Worm (Caenorhabditis elegans): ENCODE data around the gene prx-13.

Gene prx-13

DNA sequence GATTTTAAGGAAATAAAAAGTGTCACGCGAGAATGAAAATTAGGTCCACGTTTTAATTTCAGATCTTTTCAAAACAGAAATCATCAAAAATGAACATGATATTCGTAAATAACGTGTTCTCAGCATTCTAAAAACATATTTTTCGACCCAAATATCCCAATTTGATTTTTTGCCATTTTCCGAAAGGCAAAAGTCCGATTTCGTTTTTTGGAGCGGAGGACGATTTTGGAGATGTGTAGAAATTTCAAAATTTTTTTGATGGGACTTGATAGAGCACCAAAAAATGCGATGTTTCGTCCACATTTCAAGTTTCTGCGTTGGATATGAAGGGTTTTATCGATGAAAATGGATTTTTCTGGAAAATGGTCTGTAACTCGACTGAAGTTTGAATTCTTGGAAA, 21.1 kb downstream of the prx-13 start:
- peak; percentile 72; the same call in 1 of the 2 replicates for TF ChIP-seq T26A8.4 (GFP tag; IDR thresholded peaks at IDR 0.05)
- no peak for TF ChIP-seq hlh-30 (tag; optimal IDR thresholded peaks at IDR 0.05; ENCODE audit: insufficient read depth)
- peak; percentile 62; the same call in 1 of the 2 replicates for TF ChIP-seq zfp-3 (GFP tag; conservative IDR thresholded peaks at IDR 0.05)
- peak; percentile 40; the same call in 1 of the 2 replicates for TF ChIP-seq pha-4 (GFP tag; IDR thresholded peaks at IDR 0.05)
- no peak for TF ChIP-seq pha-4 (tag; optimal IDR thresholded peaks at IDR 0.05)
- peak in 1 of 2 experiments; percentile 1 for TF ChIP-seq mdl-1 (tag; optimal IDR thresholded peaks at IDR 0.05)
- TF ChIP-seq mdt-29 (GFP tag; IDR thresholded peaks at IDR 0.05), result no peak
- TF ChIP-seq mep-1 (tag; optimal IDR thresholded peaks at IDR 0.05), result peak; percentile 5
- 0 out of 2 replicates have a peak, but pooled peaks have one; percentile 53 for TF ChIP-seq lin-29 (GFP tag; IDR thresholded peaks at IDR 0.05)
- TF ChIP-seq lsy-2 (tag; optimal IDR thresholded peaks at IDR 0.05), result peak in 1 of 2 experiments; percentile 9

DNA sequence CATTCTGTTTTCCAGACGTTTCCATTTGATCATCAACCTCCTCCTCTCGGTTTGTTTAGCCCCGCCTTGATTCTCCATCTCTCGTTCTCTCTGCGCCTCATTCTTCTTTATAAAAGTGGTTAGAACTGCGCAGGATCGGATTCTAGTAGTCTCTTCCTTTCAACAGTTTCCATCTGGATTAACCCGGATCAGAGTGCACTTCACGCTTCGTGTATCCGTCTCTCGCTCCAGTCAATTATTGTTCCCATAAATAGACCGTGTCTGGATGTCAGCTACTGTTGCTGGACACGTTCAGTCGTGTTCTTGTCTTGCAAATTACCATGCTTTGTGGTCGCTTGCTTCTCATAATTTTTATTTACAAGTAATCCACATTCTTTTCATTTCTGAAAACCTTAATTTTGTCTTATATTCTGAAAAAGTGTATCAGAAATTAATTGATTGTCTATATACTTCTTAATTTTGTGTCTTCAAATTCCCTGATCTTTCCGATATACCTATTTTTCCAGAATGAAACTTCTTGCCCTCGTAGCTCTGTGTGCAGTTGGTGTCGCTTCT, 23.1 kb downstream of the prx-13 start, which contains the start of gene F32A5.4:
Gene F32A5.4 (plus strand): TSS at position 505 of the 555 bp plus-strand sequence.
- TF ChIP-seq ZK546.5 (tag; optimal IDR thresholded peaks at IDR 0.05), result no peak
- TF ChIP-seq ama-1 (optimal IDR thresholded peaks at IDR 0.05), result peak; percentile 73
- peak; percentile 25 for TF ChIP-seq hlh-11 (tag; optimal IDR thresholded peaks at IDR 0.05)
- TF ChIP-seq lin-15B (tag; optimal IDR thresholded peaks at IDR 0.05), result no peak
- TF ChIP-seq arid-1 (GFP tag; conservative IDR thresholded peaks at IDR 0.05), result 0 out of 2 replicates have a peak, but pooled peaks have one; percentile 16

DNA sequence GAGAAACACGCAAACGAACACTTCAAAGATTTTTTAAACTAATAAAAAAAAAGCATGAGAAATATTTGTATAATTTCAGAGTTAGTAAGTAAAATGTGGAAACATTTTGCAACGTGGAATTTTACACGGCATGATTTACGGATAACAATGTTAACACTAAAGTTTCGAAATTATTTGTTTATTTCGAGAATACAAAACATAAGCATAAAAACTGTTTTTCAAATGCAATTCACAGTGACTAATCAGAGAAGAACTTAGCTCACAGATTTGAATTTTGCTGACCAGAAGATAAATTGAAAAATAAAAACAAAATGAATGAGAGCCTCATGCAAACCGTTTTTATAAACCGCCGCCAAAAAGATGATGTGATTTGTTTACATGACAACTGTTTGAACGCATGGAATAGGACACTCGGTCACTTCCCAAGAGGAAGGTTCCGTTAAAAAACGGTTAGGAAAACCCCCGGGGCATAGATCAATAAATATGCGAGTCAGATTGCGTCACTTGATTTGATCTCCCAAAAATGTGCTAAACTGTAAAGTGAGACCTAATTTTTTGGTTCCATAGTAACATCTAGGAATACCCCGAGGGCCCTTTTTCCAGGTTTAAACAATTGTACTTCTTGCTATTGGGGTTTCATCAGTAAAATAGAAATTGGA, 25.8 kb downstream of the prx-13 start, which contains the start of gene clh-3:
Gene clh-3 (minus strand): TSS at position 51 of the 659 bp plus-strand sequence.
- TF ChIP-seq madf-5 (GFP tag; IDR thresholded peaks at IDR 0.05), result no peak
- no peak for TF ChIP-seq hif-1 (tag; optimal IDR thresholded peaks at IDR 0.05)
- no peak for TF ChIP-seq zfp-3 (GFP tag; conservative IDR thresholded peaks at IDR 0.05)
- TF ChIP-seq Y105C5A.15 (GFP tag; IDR thresholded peaks at IDR 0.05), result no peak
- no peak for TF ChIP-seq hmg-1.1 (GFP tag; IDR thresholded peaks at IDR 0.05)
- no peak for TF ChIP-seq ceh-44 (GFP tag; IDR thresholded peaks at IDR 0.05)
- no peak for TF ChIP-seq dmd-9 (GFP tag; IDR thresholded peaks at IDR 0.05)
- TF ChIP-seq ceh-20 (GFP tag; IDR thresholded peaks at IDR 0.05), result no peak
- no peak for TF ChIP-seq aly-2 (tag; optimal IDR thresholded peaks at IDR 0.05)
- no peak for TF ChIP-seq nhr-237 (tag; optimal IDR thresholded peaks at IDR 0.05)
- TF ChIP-seq nhr-48 (tag; optimal IDR thresholded peaks at IDR 0.05), result no peak
- no peak for TF ChIP-seq pqm-1 (tag; optimal IDR thresholded peaks at IDR 0.05)
- TF ChIP-seq ama-1 (optimal IDR thresholded peaks at IDR 0.05), result no peak
- no peak for TF ChIP-seq ceh-32 (tag; optimal IDR thresholded peaks at IDR 0.05; ENCODE audit: poor library complexity)
- no peak for TF ChIP-seq unc-130 (GFP tag; optimal IDR thresholded peaks at IDR 0.05)
- TF ChIP-seq F10B5.3 (tag; optimal IDR thresholded peaks at IDR 0.05), result no peak
- no peak for TF ChIP-seq nhr-11 (tag; optimal IDR thresholded peaks at IDR 0.05)
- no peak for TF ChIP-seq sdz-12 (GFP tag; optimal IDR thresholded peaks at IDR 0.05)
- TF ChIP-seq php-3 (GFP tag; IDR thresholded peaks at IDR 0.05), result no peak
- TF ChIP-seq mxl-3 (GFP tag; optimal IDR thresholded peaks at IDR 0.05), result no peak

DNA sequence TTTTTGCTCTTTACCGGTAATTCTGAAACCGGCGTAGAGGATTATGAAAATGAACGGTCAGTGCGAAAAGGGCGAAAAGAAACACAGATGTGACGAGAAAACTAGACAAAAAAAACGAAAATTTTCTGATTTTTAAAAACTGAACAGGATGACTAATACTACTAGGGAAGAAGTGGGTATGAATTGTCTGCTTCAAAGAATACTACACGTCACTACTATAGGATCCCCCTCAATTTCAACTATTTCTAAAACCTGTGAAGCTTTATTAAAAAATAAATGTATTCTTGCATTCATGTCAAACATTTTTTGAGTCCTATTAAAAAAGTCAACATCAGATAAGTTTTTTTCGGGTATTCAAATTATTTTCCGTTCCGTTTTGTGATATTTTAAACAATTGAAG, 27.7 kb downstream of the prx-13 start:
- TF ChIP-seq lin-13 (GFP tag; optimal IDR thresholded peaks at IDR 0.05) (no peak), unc-62 (GFP tag; optimal IDR thresholded peaks at IDR 0.05 in 1 of 2) (peak in 1 of 2 experiments; percentile 56), unc-62 (tag; optimal IDR thresholded peaks at IDR 0.05) (no peak), dmd-9 (GFP tag; IDR thresholded peaks at IDR 0.05) (no peak), aha-1 (tag) (peak; percentile 55)
